Worm (Caenorhabditis elegans) whole organism, L4 larva: Measurements from ENCODE around the gene F46B6.2.

Experiments
- F10B5.3 ChIP-seq: sonication (generic microtip); optimal IDR thresholded peaks from 2 replicates; lab custom pipeline; 2016; ENCODE audit warnings: mild to moderate bottlenecking, missing genetic modification characterization, missing compliant biosample characterization
- Y48G9A.11 ChIP-seq: fragments of 200-800 bp; sonication (Bioruptor generic); IDR thresholded peaks from 2 replicates; pipeline ENCODE4 v1.3.6; 2022; ENCODE audit warnings: missing genetic modification reagents, missing genetic modification characterization, missing compliant biosample characterization
- aha-1 ChIP-seq: fragments of 150-350 bp; peaks from one replicate; lab custom pipeline; 2014; ENCODE audit warnings: missing biosample characterization, missing genetic modification characterization
- aly-2 ChIP-seq: sonication (generic microtip); optimal IDR thresholded peaks from 2 replicates; lab custom pipeline; 2018; ENCODE audit warnings: missing biosample characterization, missing genetic modification characterization
- ama-1 ChIP-seq: fragments of 150-350 bp; optimal IDR thresholded peaks from 2 replicates; lab custom pipeline; 2014; ENCODE audit warnings: inconsistent platforms, mixed read lengths
- ceh-82 ChIP-seq: sonication (generic microtip); optimal IDR thresholded peaks from 2 replicates; lab custom pipeline; 2017; ENCODE audit warnings: missing biosample characterization, missing genetic modification characterization
- daf-12 ChIP-seq: fragments of 150-350 bp; optimal IDR thresholded peaks from 2 replicates; lab custom pipeline; 2014; ENCODE audit warnings: missing biosample characterization, missing genetic modification reagents, missing genetic modification characterization
- egl-27 ChIP-seq: sonication (generic microtip); optimal IDR thresholded peaks from 3 replicates; lab custom pipeline; 2017; ENCODE audit warnings: missing biosample characterization, missing genetic modification reagents, missing genetic modification characterization
- fos-1 ChIP-seq: fragments of 150-350 bp; optimal IDR thresholded peaks from 2 replicates; lab custom pipeline; 2014; ENCODE audit warnings: missing biosample characterization, missing genetic modification characterization
- lin-13 ChIP-seq: fragments of 150-350 bp; optimal IDR thresholded peaks from 2 replicates; lab custom pipeline; 2014; ENCODE audit warnings: missing biosample characterization, missing genetic modification reagents, missing genetic modification characterization
- lin-39 ChIP-seq: fragments of 150-350 bp; optimal IDR thresholded peaks from 2 replicates; lab custom pipeline; 2014; ENCODE audit warnings: missing biosample characterization, missing genetic modification reagents, missing genetic modification characterization
- nhr-28 ChIP-seq: fragments of 150-350 bp; optimal IDR thresholded peaks from 2 replicates; lab custom pipeline; 2014; ENCODE audit warnings: missing biosample characterization, missing genetic modification characterization
- pha-4 ChIP-seq, 2 experiments: fragments of 150-350 bp in 1 of 2; fragments of 200-800 bp in 1 of 2; sonication (Bioruptor generic) in 1 of 2; IDR thresholded peaks in 1 of 2; optimal IDR thresholded peaks in 1 of 2; 2 replicates each; pipeline versions ENCODE4 v1.3.6 to Lab custom; 2014 to 2022; ENCODE audit warnings: missing genetic modification characterization in 2 of 2, missing genetic modification reagents in 2 of 2, missing biosample characterization in 1 of 2, missing compliant biosample characterization in 1 of 2
- sdz-12 ChIP-seq: fragments of 200-800 bp; sonication (Bioruptor generic); optimal IDR thresholded peaks from 2 replicates; lab custom pipeline; 2018; ENCODE audit warnings: mild to moderate bottlenecking, missing genetic modification characterization, missing compliant biosample characterization

ce11 chrV:9763759-9764158 is 8.3 kb upstream of the F46B6.2 start:
- TF ChIP-seq sdz-12 (GFP tag; lab: Kevin White, UChicago): no peak
- TF ChIP-seq aly-2: no peak
- no peak for TF ChIP-seq F10B5.3 (tag; lab: Kevin White, UChicago)
- no peak for TF ChIP-seq ceh-82
- no peak for TF ChIP-seq Y48G9A.11 (GFP tag; lab: Robert Waterston, UW)
- TF ChIP-seq ama-1: no peak
- no peak for TF ChIP-seq nhr-28 (tag; lab: Kevin White, UChicago)
- TF ChIP-seq pha-4 (GFP tag; IDR thresholded peaks at IDR 0.05; lab: Robert Waterston, UW): no peak
- no peak for TF ChIP-seq pha-4 (tag; optimal IDR thresholded peaks at IDR 0.05; lab: Kevin White, UChicago)
- TF ChIP-seq lin-39 (tag; lab: Kevin White, UChicago): no peak
- no peak for TF ChIP-seq egl-27 (tag; lab: Kevin White, UChicago)
- no peak for TF ChIP-seq daf-12 (tag; lab: Kevin White, UChicago)
- no peak for TF ChIP-seq fos-1 (tag; lab: Kevin White, UChicago)
- TF ChIP-seq aha-1 (tag; lab: Kevin White, UChicago): no peak
- no peak for TF ChIP-seq lin-13
